Worm (Caenorhabditis elegans): ENCODE data around the gene dep-1.
A peak's percentile ranks its signal among the peaks of the same experiment; 100 is the strongest.

Gene dep-1

ce11 chrII:9061557-9062183 lies 42.1 kb upstream of the dep-1 start (continued):
- TF ChIP-seq nhr-76 (tag; optimal IDR thresholded peaks at IDR 0.05), result no peak
- TF ChIP-seq nhr-23 (tag; optimal IDR thresholded peaks at IDR 0.05), result peak; percentile 39
- TF ChIP-seq mml-1 (tag; optimal IDR thresholded peaks at IDR 0.05), result no peak
- no peak for TF ChIP-seq nhr-67 (tag; optimal IDR thresholded peaks at IDR 0.05)
- TF ChIP-seq lsy-12 (tag; optimal IDR thresholded peaks at IDR 0.05), result no peak
- no peak for TF ChIP-seq elt-1 (tag; optimal IDR thresholded peaks at IDR 0.05)
- no peak for TF ChIP-seq fkh-10 (GFP tag; optimal IDR thresholded peaks at IDR 0.05)
- TF ChIP-seq lin-39 (tag; optimal IDR thresholded peaks at IDR 0.05), result peak; percentile 89
- TF ChIP-seq zag-1 (tag; optimal IDR thresholded peaks at IDR 0.05), result no peak

DNA sequence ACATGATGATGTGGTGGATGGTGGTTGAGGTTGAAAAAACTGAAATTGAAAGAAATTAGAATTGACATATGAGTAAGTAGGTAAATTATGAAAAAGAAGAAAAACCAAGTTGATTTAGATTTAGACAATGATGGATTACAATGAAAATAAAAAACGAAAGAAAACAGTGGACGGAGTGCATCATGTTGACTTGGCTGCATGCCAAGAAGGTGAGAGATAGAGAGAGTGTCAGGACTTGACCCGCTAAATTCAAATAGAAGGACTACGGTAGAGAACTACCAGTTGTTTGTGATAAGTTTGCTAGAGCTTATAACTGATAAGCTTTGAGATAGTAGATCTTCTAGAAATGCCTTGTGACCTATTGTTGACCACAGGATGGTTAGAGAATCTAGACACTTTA lies 41.5 kb upstream of the dep-1 start, which contains the start of gene T24B8.3:
T24B8.3 (minus strand) TSS at position 39 of the 400 bp plus-strand sequence.
- TF ChIP-seq ceh-82 (tag; optimal IDR thresholded peaks at IDR 0.05) (no peak), nhr-23 (tag; optimal IDR thresholded peaks at IDR 0.05) (peak; percentile 53), tbx-2 (tag; optimal IDR thresholded peaks at IDR 0.05) (no peak), pha-4 (tag; optimal IDR thresholded peaks at IDR 0.05) (peak; percentile 72), elt-1 (tag; optimal IDR thresholded peaks at IDR 0.05) (no peak)

DNA sequence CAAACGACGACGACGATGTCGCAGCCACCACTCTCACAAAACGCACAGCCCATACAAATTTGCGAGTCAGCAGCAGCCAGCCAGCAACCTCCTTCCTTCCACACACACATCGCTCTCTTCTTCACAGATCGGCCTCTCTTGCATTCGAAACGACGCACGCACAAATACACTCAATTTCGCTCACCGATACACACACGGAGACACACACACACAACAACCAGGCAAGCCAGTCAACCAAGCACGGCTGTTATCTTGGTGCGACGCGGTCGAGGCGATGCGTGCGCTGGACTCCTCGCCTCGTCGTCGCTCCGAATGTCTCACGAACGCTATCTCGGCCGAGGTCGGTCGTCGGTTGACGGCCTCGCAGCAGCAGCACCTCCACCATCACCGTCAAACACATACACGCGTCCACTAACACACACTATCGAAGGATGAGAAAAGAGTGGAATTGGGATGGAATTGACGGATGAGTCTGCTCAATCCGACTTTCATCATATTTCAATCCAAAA lies 40.8 kb upstream of the dep-1 start:
- TF ChIP-seq snpc-4 (tag; optimal IDR thresholded peaks at IDR 0.05) (peak; percentile 55), fkh-2 (tag; optimal IDR thresholded peaks at IDR 0.05) (no peak), nhr-67 (tag; optimal IDR thresholded peaks at IDR 0.05) (no peak), elt-1 (tag; optimal IDR thresholded peaks at IDR 0.05) (peak; percentile 58), ztf-4 (tag; optimal IDR thresholded peaks at IDR 0.05) (peak; percentile 77), nhr-77 (tag; optimal IDR thresholded peaks at IDR 0.05) (peak; percentile 1), nfya-1 (tag; optimal IDR thresholded peaks at IDR 0.05; ENCODE audit: insufficient read depth) (peak; percentile 97), nhr-43 (tag; optimal IDR thresholded peaks at IDR 0.05; ENCODE audit: poor library complexity, severe bottlenecking) (peak; percentile 55), nhr-23 (tag; optimal IDR thresholded peaks at IDR 0.05) (peak; percentile 77), pqm-1 (tag; optimal IDR thresholded peaks at IDR 0.05) (peak; percentile 55), nhr-12 (tag; optimal IDR thresholded peaks at IDR 0.05) (no peak), ceh-16 (tag; optimal IDR thresholded peaks at IDR 0.05) (no peak), skn-1 (tag; optimal IDR thresholded peaks at IDR 0.05) (peak; percentile 80), ceh-28 (tag; optimal IDR thresholded peaks at IDR 0.05) (peak; percentile 53), fos-1 (tag; optimal IDR thresholded peaks at IDR 0.05) (peak; percentile 90), pha-4 (tag; optimal IDR thresholded peaks at IDR 0.05) (peak; percentile 96), tbx-2 (tag; optimal IDR thresholded peaks at IDR 0.05) (peak; percentile 65), elt-3 (tag; optimal IDR thresholded peaks at IDR 0.05) (peak in 2 of 3 experiments; percentile 47 to 62), unc-39 (tag; optimal IDR thresholded peaks at IDR 0.05) (no peak), mml-1 (tag; optimal IDR thresholded peaks at IDR 0.05) (no peak), lin-39 (tag; optimal IDR thresholded peaks at IDR 0.05) (peak; percentile 96), nhr-25 (tag; optimal IDR thresholded peaks at IDR 0.05) (peak; percentile 97), nhr-237 (tag; optimal IDR thresholded peaks at IDR 0.05) (no peak), hmg-11 (tag; optimal IDR thresholded peaks at IDR 0.05) (peak; percentile 95), nhr-76 (tag; optimal IDR thresholded peaks at IDR 0.05) (peak; percentile 6), unc-62 (GFP tag; optimal IDR thresholded peaks at IDR 0.05) (peak; percentile 90), ceh-9 (tag; optimal IDR thresholded peaks at IDR 0.05) (no peak), eor-1 (tag; optimal IDR thresholded peaks at IDR 0.05) (no peak), ceh-82 (tag; optimal IDR thresholded peaks at IDR 0.05) (no peak), nhr-11 (tag; optimal IDR thresholded peaks at IDR 0.05) (peak; percentile 74), zag-1 (tag; optimal IDR thresholded peaks at IDR 0.05) (no peak), ZK546.5 (tag; optimal IDR thresholded peaks at IDR 0.05) (no peak), egl-5 (tag; optimal IDR thresholded peaks at IDR 0.05) (peak; percentile 90), aly-2 (tag; optimal IDR thresholded peaks at IDR 0.05) (no peak), elt-2 (tag; optimal IDR thresholded peaks at IDR 0.05) (peak; percentile 89), ama-1 (optimal IDR thresholded peaks at IDR 0.05) (peak; percentile 62), lsy-12 (tag; optimal IDR thresholded peaks at IDR 0.05) (peak; percentile 80), egl-27 (tag; optimal IDR thresholded peaks at IDR 0.05) (peak; percentile 68), sea-2 (GFP tag; optimal IDR thresholded peaks at IDR 0.05) (peak; percentile 87), mdl-1 (tag; optimal IDR thresholded peaks at IDR 0.05) (peak; percentile 74), jun-1 (tag; optimal IDR thresholded peaks at IDR 0.05) (peak; percentile 91), daf-12 (tag; optimal IDR thresholded peaks at IDR 0.05) (no peak), R02D3.7 (tag; optimal IDR thresholded peaks at IDR 0.05) (peak; percentile 74), fkh-10 (GFP tag; optimal IDR thresholded peaks at IDR 0.05) (peak; percentile 86), ztf-11 (tag; optimal IDR thresholded peaks at IDR 0.05) (no peak), nhr-28 (tag; optimal IDR thresholded peaks at IDR 0.05) (no peak), lin-15B (tag; optimal IDR thresholded peaks at IDR 0.05) (peak; percentile 78)

Measured in whole organism, L3 larva.